Worm (Caenorhabditis elegans): ENCODE data around the gene cit-1.2.

The cit-1.2 gene

ce11 chrIII:7978723-7979122 is 31.8 kb upstream of the cit-1.2 start (continued):
- no peak for TF ChIP-seq F37B4.10 (GFP tag; IDR thresholded peaks at IDR 0.05)
- TF ChIP-seq sptf-2 (GFP tag; optimal IDR thresholded peaks at IDR 0.05) = no peak
- no peak for TF ChIP-seq zfh-2 (GFP tag; conservative IDR thresholded peaks at IDR 0.05)
- peak; percentile 93 for TF ChIP-seq hmg-1.2 (GFP tag; IDR thresholded peaks at IDR 0.05)
- no peak for TF ChIP-seq unc-62 (GFP tag; optimal IDR thresholded peaks at IDR 0.05)
- TF ChIP-seq akir-1 (GFP tag; optimal IDR thresholded peaks at IDR 0.05) = no peak
- TF ChIP-seq mes-4 (tag; optimal IDR thresholded peaks at IDR 0.05) = no peak
- TF ChIP-seq lsy-27 (tag; optimal IDR thresholded peaks at IDR 0.05; ENCODE audit: borderline replicate concordance, insufficient read depth) = no peak
- TF ChIP-seq ztf-22 (GFP tag; optimal IDR thresholded peaks at IDR 0.05) = no peak
- TF ChIP-seq tlf-1 (GFP tag; optimal IDR thresholded peaks at IDR 0.05) = no peak
- no peak for TF ChIP-seq nhr-179 (tag; optimal IDR thresholded peaks at IDR 0.05)
- TF ChIP-seq lin-35 (GFP tag; optimal IDR thresholded peaks at IDR 0.05) = no peak
- no peak for TF ChIP-seq hlh-26 (GFP tag; conservative IDR thresholded peaks at IDR 0.05)
- no peak for TF ChIP-seq F22D6.2 (tag; optimal IDR thresholded peaks at IDR 0.05)
- TF ChIP-seq mxl-1 (tag; optimal IDR thresholded peaks at IDR 0.05) = no peak
- TF ChIP-seq Y56A3A.18 (GFP tag; IDR thresholded peaks at IDR 0.05) = no peak
- TF ChIP-seq F55B11.4 (tag; optimal IDR thresholded peaks at IDR 0.05; ENCODE audit: borderline replicate concordance, insufficient read depth) = no peak
- TF ChIP-seq C06A6.2 (GFP tag; conservative IDR thresholded peaks at IDR 0.05) = no peak
- peak; percentile 15 for TF ChIP-seq lin-40 (tag; optimal IDR thresholded peaks at IDR 0.05)
- TF ChIP-seq aptf-3 (GFP tag; IDR thresholded peaks at IDR 0.05) = no peak
- TF ChIP-seq madf-6 (GFP tag; IDR thresholded peaks at IDR 0.05) = no peak
- no peak for TF ChIP-seq K12H6.12 (tag; optimal IDR thresholded peaks at IDR 0.05)
- no peak for TF ChIP-seq rpc-1 (optimal IDR thresholded peaks at IDR 0.05)
- no peak for TF ChIP-seq rpc-1 (tag; optimal IDR thresholded peaks at IDR 0.05)
- no peak for TF ChIP-seq C17E4.6 (GFP tag; IDR thresholded peaks at IDR 0.05)
- no peak for TF ChIP-seq Y67H2A.10 (GFP tag; conservative IDR thresholded peaks at IDR 0.05)
- TF ChIP-seq pha-4 (tag; optimal IDR thresholded peaks at IDR 0.05) = peak; percentile 14
- TF ChIP-seq attf-5 (GFP tag; optimal IDR thresholded peaks at IDR 0.05) = peak; percentile 59
- TF ChIP-seq snpc-3.4 (tag; optimal IDR thresholded peaks at IDR 0.05) = no peak
- TF ChIP-seq efl-1 (GFP tag; optimal IDR thresholded peaks at IDR 0.05) = no peak
- TF ChIP-seq madf-8 (GFP tag; conservative IDR thresholded peaks at IDR 0.05) = no peak
- TF ChIP-seq mcd-1 (GFP tag; IDR thresholded peaks at IDR 0.05) = no peak

- TF ChIP-seq dox-1 (GFP tag; IDR thresholded peaks at IDR 0.05) (no peak), gei-17 (GFP tag; optimal IDR thresholded peaks at IDR 0.05) (no peak), Y56A3A.18 (GFP tag; IDR thresholded peaks at IDR 0.05) (no peak), him-1 (tag; optimal IDR thresholded peaks at IDR 0.05) (no peak), nfya-2 (GFP tag; IDR thresholded peaks at IDR 0.05) (no peak), attf-5 (GFP tag; optimal IDR thresholded peaks at IDR 0.05) (no peak), F57A8.1 (GFP tag; optimal IDR thresholded peaks at IDR 0.05) (no peak), rcor-1 (GFP tag; IDR thresholded peaks at IDR 0.05) (no peak), hsf-1 (GFP tag; IDR thresholded peaks at IDR 0.05) (no peak), K12H6.12 (tag; optimal IDR thresholded peaks at IDR 0.05) (no peak), nhr-90 (tag; optimal IDR thresholded peaks at IDR 0.05) (no peak), egrh-3 (GFP tag; IDR thresholded peaks at IDR 0.05) (no peak), hlh-12 (tag; optimal IDR thresholded peaks at IDR 0.05) (no peak), nfyb-1 (GFP tag; IDR thresholded peaks at IDR 0.05) (no peak), mel-28 (tag; optimal IDR thresholded peaks at IDR 0.05; ENCODE audit: borderline replicate concordance) (no peak), nfya-1 (tag; optimal IDR thresholded peaks at IDR 0.05; ENCODE audit: borderline replicate concordance, insufficient read depth) (no peak)
Observed at ce11 chrIII:7979659-7980058, 30.9 kb upstream of the cit-1.2 start, which contains the start of gene clp-1. clp-1 (plus strand) TSS chrIII:7979959.

Measured in whole organism, young adult.